Fruit fly (Drosophila melanogaster) Kc167 (cell line): Measurements from ENCODE around the gene CG32036.

Source experiments
- Myc ChIP-seq: fragments of >200 bp; optimal IDR thresholded peaks from 2 replicates; lab custom pipeline; 2017; ENCODE audit warnings: missing external identifiers
- Sin3A ChIP-seq: fragments of >200 bp; optimal IDR thresholded peaks from 2 replicates; lab custom pipeline; 2018; ENCODE audit warnings: missing external identifiers
- h ChIP-seq: fragments of >200 bp; optimal IDR thresholded peaks from 3 replicates; lab custom pipeline; 2018; ENCODE audit warnings: missing external identifiers
- insv ChIP-seq: fragments of >200 bp; optimal IDR thresholded peaks from 3 replicates; lab custom pipeline; 2018; ENCODE audit warnings: missing external identifiers
- psq ChIP-seq: fragments of >200 bp; optimal IDR thresholded peaks from 2 replicates; lab custom pipeline; 2017; ENCODE audit warnings: missing external identifiers
- ttk ChIP-seq: sonication (Bioruptor generic); optimal IDR thresholded peaks from 2 replicates; lab custom pipeline; 2017; ENCODE audit warnings: missing external identifiers

Gene CG32036

DNA sequence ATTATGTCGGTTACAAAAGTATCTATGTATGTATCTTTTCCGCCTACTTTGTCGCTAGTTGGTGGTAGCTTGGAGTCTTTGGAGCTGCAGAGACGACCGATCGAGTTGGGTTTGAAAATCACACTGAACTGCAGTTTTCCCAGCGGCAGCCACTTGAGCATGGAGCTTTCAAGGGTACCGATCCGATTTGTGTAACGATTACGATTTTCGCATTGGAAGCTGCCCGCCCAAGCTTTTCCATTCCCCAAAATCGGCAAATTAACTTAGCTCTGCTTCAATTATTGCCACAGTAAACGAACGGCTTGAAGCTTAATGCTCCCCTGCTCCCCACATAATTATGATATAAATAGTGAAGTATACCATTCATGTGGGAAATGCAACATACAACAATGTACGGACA, at the start of gene CG32036:
Gene CG32036 (minus strand): TSS at position 101 of the 400 bp plus-strand sequence.
- no peak for TF ChIP-seq insv (lab: Kevin White, UChicago)
- no peak for TF ChIP-seq Sin3A (lab: Kevin White, UChicago)
- TF ChIP-seq h (lab: Kevin White, UChicago), result no peak
- TF ChIP-seq psq (lab: Kevin White, UChicago), result no peak
- no peak for TF ChIP-seq Myc (lab: Kevin White, UChicago)
- no peak for TF ChIP-seq ttk (lab: Kevin White, UChicago)

- TF ChIP-seq Sin3A (lab: Kevin White, UChicago), result no peak
- no peak for TF ChIP-seq h (lab: Kevin White, UChicago)
- no peak for TF ChIP-seq Myc (lab: Kevin White, UChicago)
Observed at dm6 chr3L:9528835-9529234, 39.8 kb upstream of the CG32036 start, which contains the start of gene Or67a. Gene Or67a (plus strand): TSS chr3L:9529067.

- no peak for TF ChIP-seq psq (lab: Kevin White, UChicago)
- no peak for TF ChIP-seq ttk (lab: Kevin White, UChicago)
- TF ChIP-seq h (lab: Kevin White, UChicago), result no peak
- TF ChIP-seq Myc (lab: Kevin White, UChicago), result no peak
- TF ChIP-seq insv (lab: Kevin White, UChicago), result no peak
- no peak for TF ChIP-seq Sin3A (lab: Kevin White, UChicago)
Observed at dm6 chr3L:9525444-9525843, 36.4 kb upstream of the CG32036 start, which contains the start of gene CG33700. Gene CG33700 (minus strand): TSS chr3L:9525544.

DNA sequence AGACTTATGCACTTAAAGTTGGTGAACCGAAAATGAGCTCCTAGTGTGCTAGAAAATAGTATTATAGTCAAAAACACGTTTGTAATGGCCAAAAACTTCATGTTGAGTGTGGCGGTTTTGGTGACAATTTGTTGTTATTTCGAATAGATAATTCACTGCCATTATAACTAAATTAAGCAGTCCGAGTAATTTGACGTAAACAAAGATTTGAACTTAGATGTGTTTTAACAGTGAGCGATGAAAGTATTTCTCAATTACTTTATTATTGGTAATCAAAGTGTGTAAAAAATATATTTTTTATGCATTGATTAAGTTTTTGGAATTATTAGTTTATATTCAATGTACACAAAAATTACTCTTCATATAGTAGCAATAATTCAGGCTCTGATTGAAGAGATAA, 24.3 kb upstream of the CG32036 start, which contains the start of gene CG33702:
Gene CG33702 (minus strand): TSS at position 101 of the 400 bp plus-strand sequence.
- TF ChIP-seq Sin3A (lab: Kevin White, UChicago), result no peak
- no peak for TF ChIP-seq ttk (lab: Kevin White, UChicago)
- TF ChIP-seq Myc (lab: Kevin White, UChicago), result no peak
- no peak for TF ChIP-seq insv (lab: Kevin White, UChicago)
- no peak for TF ChIP-seq h (lab: Kevin White, UChicago)
- no peak for TF ChIP-seq psq (lab: Kevin White, UChicago)

DNA sequence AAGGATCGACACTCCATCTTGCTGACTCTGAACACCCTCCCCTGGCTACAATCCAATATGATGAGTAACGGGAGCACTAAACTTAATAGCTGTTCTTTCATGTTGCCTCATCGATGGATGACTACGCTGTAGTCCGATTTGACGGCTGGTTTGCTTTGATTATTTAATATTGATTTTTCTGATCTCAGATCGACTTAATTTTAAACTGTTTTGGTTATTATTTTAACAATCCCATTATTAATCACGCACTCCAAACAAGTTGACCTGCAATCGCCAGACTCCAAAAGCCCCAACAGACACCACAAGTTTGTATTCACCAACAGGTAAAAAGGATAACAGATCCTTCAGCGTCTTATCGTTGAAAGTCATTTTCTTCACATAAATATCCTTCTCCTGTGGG, 23.5 kb upstream of the CG32036 start, which contains the start of gene CG33703:
Gene CG33703 (minus strand): TSS at position 101 of the 400 bp plus-strand sequence.
- TF ChIP-seq h (lab: Kevin White, UChicago) (no peak), Sin3A (lab: Kevin White, UChicago) (no peak)

DNA sequence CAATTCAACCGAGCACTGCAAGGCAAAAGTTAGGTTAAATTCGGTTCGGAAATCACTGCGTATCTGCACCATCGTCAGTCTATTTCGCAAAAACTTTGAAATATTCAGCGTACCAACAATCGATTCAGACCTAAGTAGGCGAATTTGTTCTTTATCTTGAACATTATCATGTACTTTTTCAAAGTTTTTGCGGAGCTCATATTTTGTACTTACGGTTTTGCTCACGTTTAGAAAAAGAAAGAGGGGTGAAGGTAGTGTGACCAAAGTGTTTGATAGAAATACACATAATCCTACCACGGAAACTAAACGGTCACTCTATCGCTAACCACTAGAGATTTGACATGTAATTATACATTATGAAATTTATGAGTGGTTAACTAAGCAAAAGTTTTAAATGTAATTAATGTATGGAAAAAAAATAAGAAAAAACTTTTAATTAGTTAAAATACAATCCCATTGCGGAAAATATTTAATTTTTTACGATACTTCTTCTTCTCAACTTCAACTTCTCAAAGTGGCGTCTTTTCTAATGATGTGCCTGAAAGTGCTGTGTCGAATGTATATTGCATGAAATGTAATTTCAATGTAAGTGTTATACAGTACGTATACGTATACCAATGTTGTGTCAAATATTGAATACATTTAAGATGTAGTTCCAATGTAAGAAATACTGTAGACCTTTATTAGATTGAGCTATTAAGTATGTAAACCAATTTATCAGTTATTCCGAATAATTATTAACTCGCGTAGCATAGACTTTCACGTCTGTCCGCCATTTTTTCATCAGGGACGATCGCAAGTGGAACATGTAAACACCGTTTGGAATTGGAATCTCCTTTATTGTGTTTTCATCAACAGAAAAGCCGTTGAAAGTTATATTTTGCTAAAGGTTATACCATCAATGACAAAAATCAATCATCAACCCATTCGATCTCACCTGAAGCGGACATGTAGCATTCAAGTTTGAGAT, 22.5 kb upstream of the CG32036 start, which contains the start of gene RpS9:
Gene RpS9 (minus strand): TSS at position 245 of the 970 bp plus-strand sequence.
- TF ChIP-seq h (lab: Kevin White, UChicago), result no peak
- TF ChIP-seq ttk (lab: Kevin White, UChicago), result no peak
- TF ChIP-seq psq (lab: Kevin White, UChicago), result no peak
- no peak for TF ChIP-seq Myc (lab: Kevin White, UChicago)
- TF ChIP-seq Sin3A (lab: Kevin White, UChicago), result no peak
- no peak for TF ChIP-seq insv (lab: Kevin White, UChicago)

DNA sequence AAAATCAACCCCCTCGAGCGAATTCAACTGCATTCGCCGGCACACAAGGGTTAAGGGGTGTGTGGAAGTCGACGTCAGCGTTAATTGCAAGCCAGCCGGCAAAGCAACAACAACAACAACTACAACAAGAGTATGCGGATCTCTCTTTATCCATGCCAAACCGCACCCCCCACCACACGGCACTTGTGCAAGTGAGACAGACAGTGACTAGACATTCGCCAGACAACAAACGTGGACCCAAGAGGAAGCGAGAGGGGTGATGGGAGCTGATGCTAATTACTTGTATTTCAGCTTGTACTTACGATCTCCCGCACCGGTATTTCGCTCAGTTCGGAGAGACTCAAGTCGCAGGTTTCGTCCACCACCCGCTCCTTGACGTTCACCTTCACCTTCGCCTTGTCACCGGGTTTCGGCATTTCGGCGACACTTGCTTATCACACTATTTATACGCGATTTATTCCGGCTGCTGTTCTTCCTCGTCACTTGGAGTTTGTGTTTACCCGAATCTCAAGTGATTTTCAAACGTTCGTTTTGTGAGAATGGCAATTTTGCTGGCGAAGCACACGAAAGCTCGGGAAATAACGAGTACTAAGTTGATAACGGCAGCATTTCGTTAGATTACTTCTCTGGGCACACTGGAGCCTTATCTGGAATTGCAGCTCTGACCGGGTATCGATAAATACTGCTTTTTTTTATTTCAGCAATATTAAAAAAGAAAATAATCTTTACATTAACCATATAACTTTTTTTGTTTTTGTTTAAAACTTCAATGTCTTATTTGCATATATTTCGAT, 20.2 kb upstream of the CG32036 start, which contains the start of gene CG3408:
Gene CG3408 (minus strand): TSS at position 547 of the 794 bp plus-strand sequence.
- no peak for TF ChIP-seq Myc (lab: Kevin White, UChicago)
- no peak for TF ChIP-seq psq (lab: Kevin White, UChicago)
- TF ChIP-seq ttk (lab: Kevin White, UChicago), result no peak
- no peak for TF ChIP-seq Sin3A (lab: Kevin White, UChicago)

DNA sequence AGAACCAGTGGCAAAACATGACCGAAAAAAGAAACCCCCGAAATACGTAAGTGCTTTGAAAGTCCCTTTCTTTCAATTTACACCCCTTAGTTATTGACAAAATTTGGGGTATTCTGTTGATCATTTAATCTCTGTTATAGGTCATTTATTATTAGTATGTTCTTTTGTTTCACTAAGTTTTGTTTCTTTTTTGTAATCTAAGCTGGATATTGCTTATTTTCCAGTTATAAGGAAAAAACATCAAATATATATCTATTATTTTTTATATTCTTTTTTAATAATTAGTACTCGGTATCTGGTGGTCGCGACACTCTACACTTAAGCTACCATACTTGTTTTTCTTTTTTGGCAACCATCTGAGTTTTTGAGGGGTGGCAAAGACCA, 19.6 kb upstream of the CG32036 start:
- TF ChIP-seq Sin3A (lab: Kevin White, UChicago) (no peak), h (lab: Kevin White, UChicago) (no peak), ttk (lab: Kevin White, UChicago) (no peak), psq (lab: Kevin White, UChicago) (no peak), insv (lab: Kevin White, UChicago) (no peak), Myc (lab: Kevin White, UChicago) (no peak)

DNA sequence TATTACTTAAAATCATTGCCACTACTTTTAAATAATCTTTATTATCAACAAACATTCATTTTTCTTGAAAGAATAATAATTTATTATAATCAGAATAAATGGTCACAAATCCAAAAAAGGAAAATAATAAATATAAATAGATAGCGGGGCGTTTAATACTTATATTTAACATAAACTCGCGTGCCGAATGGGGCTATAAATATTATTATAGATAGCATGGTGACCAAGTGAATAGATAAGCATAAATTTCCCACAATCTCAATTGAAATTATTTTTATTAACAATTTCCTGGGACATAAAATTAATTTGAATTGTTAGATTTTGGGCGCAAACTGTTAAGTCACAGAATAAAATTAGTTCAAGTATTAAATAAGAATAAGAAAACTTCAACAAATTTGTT, 17.4 kb upstream of the CG32036 start:
- TF ChIP-seq psq (lab: Kevin White, UChicago), result no peak
- TF ChIP-seq Sin3A (lab: Kevin White, UChicago), result no peak
- TF ChIP-seq Myc (lab: Kevin White, UChicago), result no peak
- TF ChIP-seq h (lab: Kevin White, UChicago), result no peak
- TF ChIP-seq ttk (lab: Kevin White, UChicago), result no peak
- no peak for TF ChIP-seq insv (lab: Kevin White, UChicago)

DNA sequence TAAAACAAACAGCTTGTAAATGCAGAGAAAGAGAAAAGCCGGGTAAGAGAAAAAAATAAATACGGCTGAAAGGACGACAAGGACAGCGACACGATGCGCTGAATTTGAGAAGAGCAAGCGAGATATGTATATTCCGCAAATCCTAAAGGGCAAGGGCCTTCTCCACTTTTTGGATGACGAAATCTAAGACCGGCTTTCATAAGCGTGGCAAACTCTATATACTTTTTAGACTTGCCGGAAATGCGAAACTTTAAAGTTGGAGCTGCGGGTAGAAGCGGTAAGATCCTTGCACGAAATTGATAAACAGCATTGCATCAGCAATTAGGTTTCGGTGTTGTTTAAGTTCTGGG, 16.7 kb upstream of the CG32036 start:
- no peak for TF ChIP-seq Sin3A (lab: Kevin White, UChicago)
- no peak for TF ChIP-seq h (lab: Kevin White, UChicago)
- no peak for TF ChIP-seq ttk (lab: Kevin White, UChicago)
- TF ChIP-seq psq (lab: Kevin White, UChicago), result no peak
- TF ChIP-seq insv (lab: Kevin White, UChicago), result no peak
- no peak for TF ChIP-seq Myc (lab: Kevin White, UChicago)
